Worm (Caenorhabditis elegans): ENCODE measurements around the gene tag-314.

tag-314 gene

DNA sequence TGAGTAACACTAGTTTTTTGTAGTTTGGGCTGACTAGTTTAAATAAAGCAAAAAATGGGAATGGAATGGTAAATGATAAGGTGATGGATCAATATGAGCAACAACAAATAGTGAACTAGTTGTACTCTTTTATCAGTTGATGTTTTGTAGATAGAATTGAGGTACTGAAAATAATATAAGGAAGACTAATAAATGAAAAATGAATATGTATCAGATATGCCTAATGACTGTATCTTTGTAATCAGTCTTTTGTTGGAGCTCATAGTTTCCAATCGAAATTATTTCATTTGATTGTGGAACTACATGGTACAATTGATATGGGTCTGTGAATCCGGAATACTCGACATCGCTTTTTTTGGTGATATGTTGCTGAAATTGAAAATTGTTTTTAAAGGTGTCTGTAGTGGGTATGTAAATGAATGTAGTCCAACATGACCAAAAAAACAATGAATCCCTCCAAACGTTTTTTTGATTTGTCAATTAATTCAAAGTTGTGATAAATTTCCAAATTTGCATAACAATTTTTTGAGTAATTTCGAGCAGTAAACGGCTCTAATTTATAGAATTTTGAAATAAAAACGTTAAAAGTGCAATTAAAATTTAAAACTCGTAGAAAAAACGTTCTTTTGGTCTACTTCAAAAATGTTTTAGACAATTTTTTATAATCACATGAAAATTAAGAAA lies 18.3 kb downstream of the tag-314 start, which contains the start of gene F15H10.12:
Gene F15H10.12 (minus strand): TSS at position 51 of the 684 bp plus-strand sequence.
- TF ChIP-seq nhr-80 (tag; optimal IDR thresholded peaks at IDR 0.05) (no peak), nfya-2 (GFP tag; IDR thresholded peaks at IDR 0.05) (no peak), ztf-28 (GFP tag; IDR thresholded peaks at IDR 0.05) (no peak), nfya-1 (tag; optimal IDR thresholded peaks at IDR 0.05; ENCODE audit: borderline replicate concordance, insufficient read depth) (no peak), Y67H2A.10 (GFP tag; conservative IDR thresholded peaks at IDR 0.05) (no peak), fkh-3 (tag; optimal IDR thresholded peaks at IDR 0.05) (no peak), nhr-179 (tag; optimal IDR thresholded peaks at IDR 0.05) (no peak), dpl-1 (GFP tag; optimal IDR thresholded peaks at IDR 0.05) (no peak), atf-7 (tag; optimal IDR thresholded peaks at IDR 0.05) (no peak), C17E4.6 (GFP tag; IDR thresholded peaks at IDR 0.05) (no peak), snpc-4 (GFP tag; optimal IDR thresholded peaks at IDR 0.05) (no peak), snpc-4 (tag; optimal IDR thresholded peaks at IDR 0.05) (no peak), T07F8.4 (tag; optimal IDR thresholded peaks at IDR 0.05) (no peak), dox-1 (GFP tag; IDR thresholded peaks at IDR 0.05) (no peak), ztf-6 (GFP tag; IDR thresholded peaks at IDR 0.05) (no peak), efl-1 (GFP tag; optimal IDR thresholded peaks at IDR 0.05) (no peak)

DNA sequence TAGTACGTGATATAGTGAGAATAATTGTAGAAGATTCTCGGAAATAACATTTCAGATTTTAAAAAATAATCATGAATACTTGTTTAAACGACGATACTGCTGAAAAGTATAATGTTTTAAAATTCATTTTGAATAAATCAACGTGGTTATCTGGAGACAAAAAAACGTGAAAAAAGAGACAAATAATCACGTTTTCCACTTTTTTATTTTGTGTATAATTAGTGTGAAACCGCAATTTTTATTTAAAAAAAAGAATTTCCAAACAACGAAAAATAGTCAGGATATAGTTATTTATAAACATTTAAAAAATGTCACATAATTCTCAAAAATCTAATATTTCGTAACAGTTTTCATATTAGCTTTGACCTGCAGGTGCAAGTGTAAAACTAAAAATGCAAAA lies 22.2 kb downstream of the tag-314 start, which contains the start of gene F15H10.7:
Gene F15H10.7 (minus strand): TSS at position 101 of the 400 bp plus-strand sequence.
- TF ChIP-seq F39B2.1 (GFP tag; IDR thresholded peaks at IDR 0.05) (no peak), Y56A3A.18 (GFP tag; IDR thresholded peaks at IDR 0.05) (no peak), madf-3 (GFP tag; IDR thresholded peaks at IDR 0.05) (no peak), F10E7.11 (tag; optimal IDR thresholded peaks at IDR 0.05) (no peak), zim-3 (tag; optimal IDR thresholded peaks at IDR 0.05) (no peak), K12H6.12 (tag; optimal IDR thresholded peaks at IDR 0.05) (no peak), F37B4.10 (GFP tag; IDR thresholded peaks at IDR 0.05) (no peak), ama-1 (optimal IDR thresholded peaks at IDR 0.05) (no peak), ama-1 (GFP tag; optimal IDR thresholded peaks at IDR 0.05) (no peak), akir-1 (GFP tag; optimal IDR thresholded peaks at IDR 0.05) (no peak), egrh-3 (GFP tag; IDR thresholded peaks at IDR 0.05) (no peak), T26A5.8 (tag; optimal IDR thresholded peaks at IDR 0.05) (no peak), snpc-1.3 (tag; optimal IDR thresholded peaks at IDR 0.05; ENCODE audit: insufficient read depth) (no peak), bed-1 (GFP tag; IDR thresholded peaks at IDR 0.05) (no peak), cebp-1 (GFP tag; IDR thresholded peaks at IDR 0.05) (no peak), cebp-1 (tag; optimal IDR thresholded peaks at IDR 0.05) (no peak), Y53F4B.3 (GFP tag; IDR thresholded peaks at IDR 0.05) (no peak), madf-10 (tag; optimal IDR thresholded peaks at IDR 0.05) (no peak)

DNA sequence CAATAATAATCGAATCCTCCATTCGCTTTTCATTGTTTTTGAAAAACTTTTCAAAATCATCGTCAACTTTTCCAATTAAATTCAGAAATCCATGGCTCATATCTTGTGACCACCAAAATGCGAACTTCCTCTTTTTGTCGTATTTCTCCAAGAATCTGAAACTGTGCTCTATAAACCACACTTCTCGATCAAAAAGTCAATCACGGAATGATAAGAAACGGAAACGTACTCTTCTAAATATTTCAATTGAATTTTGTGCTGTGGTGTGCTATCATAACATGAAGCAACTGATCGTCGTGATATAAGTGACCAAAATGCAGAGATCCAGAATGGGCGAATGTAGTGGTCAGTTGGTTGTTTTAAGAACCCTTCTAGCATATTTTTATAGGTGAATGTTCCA lies 23.8 kb downstream of the tag-314 start:
- no peak for TF ChIP-seq F57A8.1 (GFP tag; optimal IDR thresholded peaks at IDR 0.05)
- peak; percentile 74 for TF ChIP-seq nhr-80 (tag; optimal IDR thresholded peaks at IDR 0.05)

DNA sequence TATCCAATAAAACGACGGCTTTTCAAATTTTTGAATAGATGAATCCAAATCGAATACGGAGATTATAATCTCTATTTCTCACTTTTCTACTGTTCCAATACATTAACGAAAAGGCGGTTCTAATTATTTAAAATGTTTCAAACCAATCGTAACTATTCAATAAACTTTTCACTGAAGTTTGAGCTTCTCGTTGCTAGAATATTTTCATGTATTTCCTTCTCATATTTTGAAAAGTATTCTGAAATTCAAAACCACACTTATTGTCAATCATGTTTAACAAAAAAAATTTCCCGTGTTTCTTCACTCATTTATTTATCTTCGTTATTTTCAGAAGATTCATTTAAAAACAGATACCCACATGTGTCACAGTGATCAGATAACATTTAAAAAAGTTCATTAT lies 25.7 kb downstream of the tag-314 start, which contains the start of gene F15H10.8:
Gene F15H10.8 (minus strand): TSS at position 101 of the 400 bp plus-strand sequence.
- no peak for TF ChIP-seq nhr-90 (tag; optimal IDR thresholded peaks at IDR 0.05)
- no peak for TF ChIP-seq madf-10 (tag; optimal IDR thresholded peaks at IDR 0.05)
- no peak for TF ChIP-seq ztf-25 (GFP tag; IDR thresholded peaks at IDR 0.05)
- TF ChIP-seq Y56A3A.18 (GFP tag; IDR thresholded peaks at IDR 0.05) = no peak
- TF ChIP-seq F55B11.4 (tag; optimal IDR thresholded peaks at IDR 0.05; ENCODE audit: borderline replicate concordance, insufficient read depth) = no peak
- no peak for TF ChIP-seq snpc-1.3 (tag; optimal IDR thresholded peaks at IDR 0.05; ENCODE audit: insufficient read depth)
- TF ChIP-seq hmg-20 (GFP tag; IDR thresholded peaks at IDR 0.05) = no peak

Data from whole organism, young adult.